Worm (Caenorhabditis elegans): ENCODE data around the gene R11D1.4.

The R11D1.4 gene

DNA sequence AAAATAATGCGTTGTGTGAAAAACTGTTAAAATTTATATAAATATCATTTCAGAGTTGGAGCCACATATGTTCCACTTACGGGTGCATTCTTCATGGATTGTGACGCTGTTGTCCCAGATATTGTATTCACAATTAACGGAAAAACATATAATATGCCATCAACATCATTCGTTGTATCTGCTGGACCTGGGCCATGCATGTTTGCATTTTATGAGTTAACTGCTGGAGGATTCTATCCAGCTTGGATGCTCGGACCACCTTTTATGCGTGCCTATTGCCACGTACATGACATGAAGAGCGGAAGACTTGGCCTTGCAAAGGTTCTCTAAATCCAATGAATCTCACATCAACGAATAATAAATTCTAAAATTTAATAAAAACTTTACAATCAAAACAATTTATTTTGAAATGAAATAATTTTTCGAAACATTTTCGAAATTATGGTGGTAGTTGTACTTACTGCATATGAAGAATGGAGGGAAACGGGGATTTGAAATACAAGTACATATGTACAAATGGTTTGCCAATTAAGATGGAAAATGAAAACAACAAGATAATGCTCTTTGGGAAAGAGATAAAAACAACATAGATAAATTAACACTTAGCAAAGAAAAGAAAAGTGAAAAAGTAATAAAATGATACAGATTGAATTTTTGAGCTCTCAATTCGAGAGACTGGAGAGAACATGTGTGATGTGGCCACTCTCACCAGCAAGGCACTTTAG lies 29.9 kb upstream of the R11D1.4 start:
- TF ChIP-seq nhr-76 (tag; optimal IDR thresholded peaks at IDR 0.05) (no peak), flh-1 (GFP tag; optimal IDR thresholded peaks at IDR 0.05) (no peak), bed-3 (GFP tag; optimal IDR thresholded peaks at IDR 0.05) (no peak), ham-2 (GFP tag; optimal IDR thresholded peaks at IDR 0.05) (no peak)

- TF ChIP-seq mep-1 (tag; optimal IDR thresholded peaks at IDR 0.05) (no peak), elt-1 (tag; optimal IDR thresholded peaks at IDR 0.05; ENCODE audit: borderline replicate concordance, insufficient read depth) (no peak), lsy-2 (tag; optimal IDR thresholded peaks at IDR 0.05) (no peak)
These were observed 27.7 kb upstream of the R11D1.4 start, which contains the start of gene hrg-7 for ce11 chrV:12741684-12742083. TSS of gene hrg-7 (plus strand) at chrV:12742041.

- peak; percentile 26 for TF ChIP-seq ham-2 (GFP tag; optimal IDR thresholded peaks at IDR 0.05)
- TF ChIP-seq zip-8 (tag; optimal IDR thresholded peaks at IDR 0.05) = peak; percentile 32
- TF ChIP-seq unc-120 (tag; optimal IDR thresholded peaks at IDR 0.05; ENCODE audit: poor library complexity, severe bottlenecking) = no peak
These were observed 22.2 kb upstream of the R11D1.4 start, which contains the start of gene cky-1 for ce11 chrV:12736166-12736753. TSS of gene cky-1 (plus strand) at chrV:12736703.

DNA sequence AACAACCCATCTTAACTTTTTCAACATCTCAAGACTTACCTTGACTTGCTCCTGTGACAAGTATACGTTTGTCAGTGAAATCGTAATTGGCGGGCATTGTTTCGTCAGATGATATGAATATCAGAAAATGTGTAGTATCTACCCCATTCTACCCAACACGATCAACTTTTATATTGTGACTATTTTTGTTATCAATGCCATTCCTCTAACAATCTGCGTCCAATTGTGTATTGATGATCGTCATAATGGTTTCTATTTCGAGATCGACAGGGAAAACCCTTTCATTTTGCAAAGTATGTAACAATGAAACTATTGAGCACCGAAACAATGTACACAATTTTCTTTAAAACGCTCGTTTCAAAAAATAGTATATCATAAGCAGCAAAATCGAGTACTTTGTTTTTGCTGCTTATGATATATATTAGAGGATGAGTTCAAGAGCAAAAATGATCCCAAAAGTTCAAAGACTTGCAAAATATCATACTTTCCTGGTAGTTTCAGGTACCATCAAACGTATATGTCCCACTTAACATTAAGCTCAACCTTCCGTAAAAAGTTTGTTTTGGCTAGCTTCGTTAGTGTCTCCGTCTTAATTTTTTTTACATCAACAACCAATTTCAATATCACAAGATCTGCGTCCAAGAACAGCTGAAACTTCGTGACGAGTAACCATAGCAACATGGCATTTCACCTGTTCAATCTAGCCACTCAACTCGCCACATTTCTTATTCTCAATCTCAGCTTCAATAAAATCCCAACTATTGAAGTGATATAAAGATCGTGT lies 19.6 kb upstream of the R11D1.4 start, which contains the start of the genes dhs-21 and xbx-9:
dhs-21 (minus strand) TSS at position 181 of the 784 bp plus-strand sequence.
xbx-9 (plus strand) TSS at position 734 of the 784 bp plus-strand sequence.
- TF ChIP-seq hlh-1 (tag; optimal IDR thresholded peaks at IDR 0.05) (no peak), mep-1 (tag; optimal IDR thresholded peaks at IDR 0.05) (no peak), nhr-28 (tag; optimal IDR thresholded peaks at IDR 0.05) (no peak), ceh-83 (GFP tag; optimal IDR thresholded peaks at IDR 0.05) (no peak), lin-13 (tag; optimal IDR thresholded peaks at IDR 0.05) (no peak), unc-39 (tag; optimal IDR thresholded peaks at IDR 0.05) (no peak), nhr-12 (tag; optimal IDR thresholded peaks at IDR 0.05) (no peak)

- TF ChIP-seq nhr-76 (tag; optimal IDR thresholded peaks at IDR 0.05) (no peak), ces-1 (GFP tag; optimal IDR thresholded peaks at IDR 0.05) (no peak), M03D4.4 (tag; optimal IDR thresholded peaks at IDR 0.05) (no peak), sptf-1 (tag; optimal IDR thresholded peaks at IDR 0.05) (no peak), ceh-83 (GFP tag; optimal IDR thresholded peaks at IDR 0.05) (no peak), unc-39 (tag; optimal IDR thresholded peaks at IDR 0.05) (no peak), unc-120 (tag; optimal IDR thresholded peaks at IDR 0.05; ENCODE audit: poor library complexity, severe bottlenecking) (no peak), mep-1 (tag; optimal IDR thresholded peaks at IDR 0.05) (no peak), lsy-2 (tag; optimal IDR thresholded peaks at IDR 0.05) (no peak), elt-3 (tag; optimal IDR thresholded peaks at IDR 0.05) (no peak), lin-13 (tag; optimal IDR thresholded peaks at IDR 0.05) (no peak), drap-1 (GFP tag; optimal IDR thresholded peaks at IDR 0.05) (no peak), pha-4 (tag; optimal IDR thresholded peaks at IDR 0.05) (no peak), ceh-39 (tag; optimal IDR thresholded peaks at IDR 0.05) (no peak), snpc-4 (tag; optimal IDR thresholded peaks at IDR 0.05) (no peak), ham-2 (GFP tag; optimal IDR thresholded peaks at IDR 0.05) (no peak)
These were observed 18.7 kb upstream of the R11D1.4 start for ce11 chrV:12732734-12733133.

DNA sequence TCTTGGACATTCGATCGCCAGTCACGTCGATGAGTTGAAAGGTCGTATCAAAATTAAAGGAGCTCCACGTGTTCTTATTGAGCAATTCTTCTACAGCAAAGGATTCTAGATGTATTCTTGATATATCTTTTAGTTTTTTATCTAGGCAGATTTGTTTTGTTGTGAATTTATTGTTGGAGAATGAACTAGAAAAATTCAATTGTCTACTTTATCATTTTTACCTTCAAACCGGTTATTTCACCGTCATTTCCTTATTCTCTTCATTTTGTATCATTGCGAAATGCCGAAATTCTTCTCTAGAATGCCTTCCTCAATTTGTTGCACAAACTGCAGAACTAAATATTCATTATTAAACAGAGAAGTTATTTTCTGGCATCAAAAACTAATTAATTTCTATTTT lies 15.2 kb upstream of the R11D1.4 start, which contains the start of gene R11D1.10:
R11D1.10 (plus strand) TSS at position 301 of the 400 bp plus-strand sequence.
- TF ChIP-seq ceh-43 (GFP tag; optimal IDR thresholded peaks at IDR 0.05) (no peak), ham-2 (GFP tag; optimal IDR thresholded peaks at IDR 0.05) (no peak), nhr-2 (tag; optimal IDR thresholded peaks at IDR 0.05) (no peak), tbx-8 (GFP tag; optimal IDR thresholded peaks at IDR 0.05) (no peak), mab-5 (tag; optimal IDR thresholded peaks at IDR 0.05) (no peak), lin-13 (tag; optimal IDR thresholded peaks at IDR 0.05) (no peak), lsy-2 (tag; optimal IDR thresholded peaks at IDR 0.05) (no peak), pha-4 (tag; optimal IDR thresholded peaks at IDR 0.05) (no peak), bed-3 (GFP tag; optimal IDR thresholded peaks at IDR 0.05) (no peak), flh-1 (GFP tag; optimal IDR thresholded peaks at IDR 0.05) (no peak), mls-2 (tag; optimal IDR thresholded peaks at IDR 0.05) (no peak), M03D4.4 (tag; optimal IDR thresholded peaks at IDR 0.05) (no peak), mep-1 (tag; optimal IDR thresholded peaks at IDR 0.05) (no peak), elt-1 (tag; optimal IDR thresholded peaks at IDR 0.05; ENCODE audit: borderline replicate concordance, insufficient read depth) (no peak), ceh-39 (tag; optimal IDR thresholded peaks at IDR 0.05) (no peak), nhr-12 (tag; optimal IDR thresholded peaks at IDR 0.05) (no peak), snpc-4 (tag; optimal IDR thresholded peaks at IDR 0.05) (no peak), ceh-83 (GFP tag; optimal IDR thresholded peaks at IDR 0.05) (no peak), unc-39 (tag; optimal IDR thresholded peaks at IDR 0.05) (no peak)

All from whole organism, mixed stage, embryonic.